Worm (Caenorhabditis elegans): ENCODE data around the gene C27F2.10.

DNA sequence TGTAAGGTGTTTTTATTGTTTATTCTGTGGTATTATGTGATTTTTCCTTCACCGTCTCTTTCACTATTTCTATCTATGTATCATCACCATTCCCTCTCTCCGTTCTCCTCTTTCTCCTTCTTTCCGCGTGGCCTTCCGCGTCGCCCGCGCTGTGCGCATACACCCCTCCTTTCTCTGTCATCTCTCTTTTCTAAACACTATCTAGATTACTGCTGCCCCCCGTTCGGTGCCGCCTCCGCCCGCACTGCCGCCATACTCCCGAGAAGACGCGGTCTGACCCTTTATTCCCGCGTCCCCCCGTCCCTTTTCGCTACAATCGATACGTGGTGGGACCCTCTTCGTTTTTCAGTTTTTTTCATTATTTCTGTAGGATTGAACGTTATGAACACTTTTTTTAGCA, 38.1 kb downstream of the C27F2.10 start:
- no peak for TF ChIP-seq chd-7 (tag; optimal IDR thresholded peaks at IDR 0.05)
- TF ChIP-seq ama-1 (optimal IDR thresholded peaks at IDR 0.05), result no peak
- no peak for TF ChIP-seq ama-1 (GFP tag; optimal IDR thresholded peaks at IDR 0.05)
- TF ChIP-seq unc-62 (GFP tag; optimal IDR thresholded peaks at IDR 0.05), result no peak
- no peak for TF ChIP-seq sdz-38 (tag; optimal IDR thresholded peaks at IDR 0.05)
